Worm (Caenorhabditis elegans) whole organism, late embryonic: ENCODE results near the gene T05H4.11.

Experiments
- fkh-10 ChIP-seq: fragments of 150-350 bp; optimal IDR thresholded peaks from 2 replicates; lab custom pipeline; 2014; ENCODE audit warnings: missing biosample characterization, missing genetic modification reagents, missing genetic modification characterization

Gene T05H4.11

ce11 chrV:6374844-6375243 is 51.2 kb downstream of the T05H4.11 start, which contains the start of gene F13H6.5:
F13H6.5 (minus strand) TSS chrV:6374944.
- no peak for TF ChIP-seq fkh-10
